Worm (Caenorhabditis elegans) whole organism, mixed stage, embryonic: Measurements from ENCODE around the gene W10G6.6.

Source experiments
- M03D4.4 ChIP-seq: sonication (generic microtip); optimal IDR thresholded peaks from 2 replicates; lab custom pipeline; 2017; ENCODE audit warnings: mild to moderate bottlenecking, missing genetic modification characterization, missing compliant biosample characterization
- bed-3 ChIP-seq: fragments of 200-800 bp; sonication (Bioruptor generic); optimal IDR thresholded peaks from 3 replicates; lab custom pipeline; 2018; ENCODE audit warnings: mild to moderate bottlenecking, missing genetic modification characterization, moderate library complexity, missing compliant biosample characterization
- blmp-1 ChIP-seq: fragments of 150-350 bp; optimal IDR thresholded peaks from 2 replicates; lab custom pipeline; 2014; ENCODE audit warnings: missing biosample characterization, missing genetic modification characterization
- ceh-39 ChIP-seq: fragments of 150-350 bp; optimal IDR thresholded peaks from 2 replicates; lab custom pipeline; 2014; ENCODE audit warnings: missing biosample characterization, missing genetic modification characterization
- ceh-43 ChIP-seq: fragments of 200-800 bp; sonication (Bioruptor generic); optimal IDR thresholded peaks from 2 replicates; lab custom pipeline; 2018; ENCODE audit warnings: mild to moderate bottlenecking, missing genetic modification characterization, moderate library complexity, missing compliant biosample characterization
- ceh-83 ChIP-seq: fragments of 200-800 bp; sonication (Bioruptor generic); optimal IDR thresholded peaks from 2 replicates; lab custom pipeline; 2018; ENCODE audit warnings: mild to moderate bottlenecking, missing genetic modification characterization, missing compliant biosample characterization
- ces-1 ChIP-seq: fragments of 150-350 bp; optimal IDR thresholded peaks from 2 replicates; lab custom pipeline; 2014; ENCODE audit warnings: missing biosample characterization, missing genetic modification reagents, missing genetic modification characterization
- cnd-1 ChIP-seq: fragments of 200-800 bp; sonication (Bioruptor generic); optimal IDR thresholded peaks from 2 replicates; lab custom pipeline; 2018; ENCODE audit warnings: mild to moderate bottlenecking, missing genetic modification characterization, missing compliant biosample characterization
- drap-1 ChIP-seq: fragments of 200-800 bp; sonication (Bioruptor generic); optimal IDR thresholded peaks from 3 replicates; lab custom pipeline; 2018; ENCODE audit warnings: mild to moderate bottlenecking, missing genetic modification characterization, missing compliant biosample characterization
- elt-3 ChIP-seq: fragments of 150-350 bp; optimal IDR thresholded peaks from 2 replicates; lab custom pipeline; 2014; ENCODE audit warnings: missing biosample characterization, missing genetic modification characterization
- flh-1 ChIP-seq: fragments of 200-800 bp; sonication (Bioruptor generic); optimal IDR thresholded peaks from 2 replicates; lab custom pipeline; 2018; ENCODE audit warnings: mild to moderate bottlenecking, missing genetic modification characterization, moderate library complexity, missing compliant biosample characterization
- ham-2 ChIP-seq: fragments of 200-800 bp; sonication (Bioruptor generic); optimal IDR thresholded peaks from 2 replicates; lab custom pipeline; 2018; ENCODE audit warnings: mild to moderate bottlenecking, missing genetic modification characterization, missing compliant biosample characterization
- lin-13 ChIP-seq: fragments of 150-350 bp; optimal IDR thresholded peaks from 2 replicates; lab custom pipeline; 2014; ENCODE audit warnings: missing biosample characterization, missing genetic modification characterization
- lin-32 ChIP-seq: fragments of 200-800 bp; sonication (Bioruptor generic); optimal IDR thresholded peaks from 2 replicates; lab custom pipeline; 2018; ENCODE audit warnings: mild to moderate bottlenecking, missing genetic modification characterization, missing compliant biosample characterization
- lsy-2 ChIP-seq: fragments of 150-350 bp; optimal IDR thresholded peaks from 2 replicates; lab custom pipeline; 2014; ENCODE audit warnings: missing biosample characterization, missing genetic modification characterization
- mep-1 ChIP-seq: fragments of 150-350 bp; optimal IDR thresholded peaks from 2 replicates; lab custom pipeline; 2017; ENCODE audit warnings: missing biosample characterization, missing genetic modification reagents, missing genetic modification characterization, inconsistent platforms
- mls-2 ChIP-seq: sonication (generic microtip); optimal IDR thresholded peaks from 2 replicates; lab custom pipeline; 2016; ENCODE audit warnings: mild to moderate bottlenecking, missing genetic modification characterization, moderate library complexity, missing compliant biosample characterization
- nhr-12 ChIP-seq: fragments of 150-350 bp; optimal IDR thresholded peaks from 2 replicates; lab custom pipeline; 2014; ENCODE audit warnings: missing biosample characterization, missing genetic modification characterization
- nhr-2 ChIP-seq: fragments of 150-350 bp; optimal IDR thresholded peaks from 2 replicates; lab custom pipeline; 2014; ENCODE audit warnings: missing biosample characterization, missing genetic modification characterization
- nhr-237 ChIP-seq: fragments of 150-350 bp; optimal IDR thresholded peaks from 2 replicates; lab custom pipeline; 2014; ENCODE audit warnings: missing biosample characterization, missing genetic modification characterization
- nhr-28 ChIP-seq: fragments of 150-350 bp; optimal IDR thresholded peaks from 2 replicates; lab custom pipeline; 2014; ENCODE audit warnings: missing biosample characterization, missing genetic modification characterization
- pha-4 ChIP-seq: fragments of 150-350 bp; optimal IDR thresholded peaks from 2 replicates; lab custom pipeline; 2018; ENCODE audit warnings: missing biosample characterization, missing genetic modification reagents, missing genetic modification characterization
- sptf-1 ChIP-seq: sonication (generic microtip); optimal IDR thresholded peaks from 2 replicates; lab custom pipeline; 2017; ENCODE audit warnings: mild to moderate bottlenecking, missing genetic modification characterization, moderate library complexity, missing compliant biosample characterization
- tbx-8 ChIP-seq: fragments of 200-800 bp; sonication (Bioruptor generic); optimal IDR thresholded peaks from 2 replicates; lab custom pipeline; 2018; ENCODE audit warnings: mild to moderate bottlenecking, missing genetic modification characterization, moderate library complexity, missing compliant biosample characterization
- unc-120 ChIP-seq: sonication (generic microtip); optimal IDR thresholded peaks from 2 replicates; lab custom pipeline; 2017; ENCODE audit warnings: missing genetic modification characterization, missing compliant biosample characterization; ENCODE audit not compliant: poor library complexity, severe bottlenecking
- unc-62 ChIP-seq: fragments of 150-350 bp; optimal IDR thresholded peaks from 2 replicates; lab custom pipeline; 2014; ENCODE audit warnings: missing biosample characterization, missing genetic modification reagents, missing genetic modification characterization
- zip-8 ChIP-seq: fragments of 150-350 bp; optimal IDR thresholded peaks from 2 replicates; lab custom pipeline; 2014; ENCODE audit warnings: missing biosample characterization, missing genetic modification characterization
- ztf-11 ChIP-seq: fragments of 150-350 bp; optimal IDR thresholded peaks from 2 replicates; lab custom pipeline; 2014; ENCODE audit warnings: missing biosample characterization, missing genetic modification characterization

The W10G6.6 gene

DNA sequence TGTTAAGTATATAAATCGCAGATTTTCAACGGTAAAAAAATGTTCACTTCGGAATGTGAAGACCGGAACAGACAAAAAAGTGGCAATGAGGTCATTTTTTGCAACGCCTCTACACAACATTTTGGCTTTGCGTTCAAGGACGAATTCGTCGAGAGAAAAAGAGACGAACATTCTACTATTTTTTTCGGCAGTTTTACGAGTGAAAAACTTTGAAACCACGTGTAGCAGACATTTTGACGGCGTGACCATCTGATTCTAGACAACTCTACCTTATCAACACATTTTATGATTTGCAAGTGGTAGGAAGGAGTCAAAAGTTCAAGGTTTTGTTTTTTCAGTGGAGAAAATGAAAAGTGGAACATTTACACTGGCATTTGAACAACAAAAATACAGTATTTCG lies 40.0 kb upstream of the W10G6.6 start:
- TF ChIP-seq M03D4.4 (tag; lab: Kevin White, UChicago) (no peak), cnd-1 (no peak), flh-1 (GFP tag; lab: Kevin White, UChicago) (no peak), mep-1 (tag; lab: Kevin White, UChicago) (no peak), mls-2 (tag; lab: Kevin White, UChicago) (no peak), lin-32 (GFP tag; lab: Kevin White, UChicago) (no peak), nhr-237 (tag; lab: Kevin White, UChicago) (no peak), tbx-8 (GFP tag; lab: Kevin White, UChicago) (no peak), bed-3 (no peak), unc-62 (GFP tag; lab: Kevin White, UChicago) (no peak)

DNA sequence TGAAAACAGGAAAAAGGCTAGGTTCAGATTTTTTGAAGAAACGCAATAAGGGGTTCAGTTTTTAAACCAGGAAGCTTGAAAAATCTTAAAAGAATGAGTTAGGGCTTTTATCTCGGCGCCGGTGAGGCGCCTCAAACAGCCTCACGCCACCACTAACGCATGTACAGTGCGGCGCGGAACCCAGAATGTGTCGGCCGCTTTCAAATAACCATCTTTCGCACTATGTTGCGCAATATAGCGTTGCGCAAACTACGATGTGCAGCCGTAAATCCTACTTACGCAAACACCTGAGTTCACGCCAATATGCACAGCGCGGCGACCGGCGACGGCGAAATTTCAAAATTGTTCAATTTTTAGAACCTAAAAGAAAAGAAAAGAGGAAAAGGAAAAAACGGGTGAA lies 39.1 kb upstream of the W10G6.6 start:
- TF ChIP-seq zip-8: peak; percentile 86
- TF ChIP-seq M03D4.4 (tag; lab: Kevin White, UChicago): no peak

DNA sequence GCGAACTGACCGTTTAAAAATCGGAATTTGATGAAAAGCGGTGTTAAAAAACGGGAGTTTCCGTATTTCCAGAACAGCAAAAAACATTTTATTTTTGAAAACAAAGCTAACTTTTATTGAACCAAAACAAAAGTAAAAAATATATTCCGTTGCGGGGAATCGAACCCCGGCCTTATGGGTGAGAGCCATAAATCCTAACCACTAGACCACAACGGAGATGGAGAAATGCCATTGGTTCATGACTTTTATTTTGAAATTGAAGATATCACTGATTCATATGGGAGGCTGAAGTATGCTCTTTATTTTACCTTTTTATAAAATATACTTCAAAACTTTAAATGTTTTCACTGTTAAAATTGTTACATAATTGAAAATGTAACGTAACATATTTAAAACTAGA lies 34.6 kb upstream of the W10G6.6 start:
- TF ChIP-seq sptf-1 (tag; lab: Kevin White, UChicago) (no peak), lin-13 (tag; lab: Kevin White, UChicago) (no peak), cnd-1 (no peak), ceh-43 (GFP tag; lab: Kevin White, UChicago) (no peak), nhr-12 (tag; lab: Kevin White, UChicago) (no peak), ceh-39 (no peak), ham-2 (GFP tag; lab: Kevin White, UChicago) (no peak), lsy-2 (no peak), tbx-8 (GFP tag; lab: Kevin White, UChicago) (no peak)

DNA sequence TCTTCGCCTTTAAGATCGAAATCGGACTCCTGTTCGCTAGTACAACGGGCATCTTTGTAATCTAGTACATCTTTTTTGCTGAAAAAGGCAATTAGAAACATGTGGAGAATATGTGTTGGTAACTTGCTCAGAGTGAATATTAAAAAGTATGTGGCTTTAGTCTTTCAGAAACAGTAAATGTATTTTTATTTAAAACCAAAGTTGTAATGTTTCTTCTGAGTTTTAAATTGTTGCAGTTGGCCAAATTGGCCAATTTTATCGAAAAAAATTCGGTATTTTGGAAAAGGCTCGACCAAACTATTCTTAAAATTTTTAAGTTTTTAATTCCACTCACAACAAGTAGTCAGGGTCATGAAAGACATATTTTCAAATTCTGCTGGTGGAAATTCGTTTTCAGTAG lies 32.5 kb upstream of the W10G6.6 start, which contains the start of gene F52E10.2:
TSS of gene F52E10.2 (minus strand) at position 101 of the 400 bp plus-strand sequence.
- TF ChIP-seq elt-3 (tag; lab: Kevin White, UChicago): no peak
- TF ChIP-seq bed-3: no peak
- TF ChIP-seq lsy-2: no peak
- no peak for TF ChIP-seq unc-62 (GFP tag; lab: Kevin White, UChicago)
- TF ChIP-seq ztf-11: no peak
- TF ChIP-seq ham-2 (GFP tag; lab: Kevin White, UChicago): no peak
- no peak for TF ChIP-seq tbx-8 (GFP tag; lab: Kevin White, UChicago)
- TF ChIP-seq, all 35 proteins: peak for 0

DNA sequence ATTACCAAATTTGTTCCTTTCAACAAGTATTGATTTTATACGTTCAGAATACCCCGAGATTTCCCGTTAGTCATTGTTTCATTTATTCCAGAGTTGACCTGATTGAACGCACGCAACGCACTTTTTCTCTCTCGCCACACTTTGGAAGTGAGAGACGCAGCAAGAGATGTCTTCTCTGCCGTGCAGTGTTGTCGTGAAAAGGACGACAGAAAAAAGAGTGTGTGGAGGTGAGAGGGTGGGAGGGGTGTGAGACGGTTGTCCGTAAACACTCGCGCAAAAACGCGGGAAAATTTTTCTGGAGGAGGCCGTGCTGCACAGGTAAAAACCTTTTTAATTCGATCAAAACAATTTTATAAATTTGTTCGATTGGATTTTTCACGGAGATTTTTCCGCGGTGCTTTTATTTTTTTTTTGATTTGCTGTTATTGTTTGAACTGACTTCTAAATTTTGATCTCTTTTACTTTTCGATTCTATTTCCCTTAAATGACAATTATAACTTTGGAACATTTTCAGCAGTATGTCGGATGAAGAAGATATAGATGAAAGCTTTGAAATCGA lies 24.8 kb upstream of the W10G6.6 start, which contains the start of gene sdc-1:
TSS of gene sdc-1 (plus strand) at position 509 of the 559 bp plus-strand sequence.
- peak; percentile 9 for TF ChIP-seq drap-1
- TF ChIP-seq pha-4 (tag; lab: Kevin White, UChicago): peak; percentile 2
- peak; percentile 16 for TF ChIP-seq sptf-1 (tag; lab: Kevin White, UChicago)
- TF ChIP-seq nhr-2 (tag; lab: Kevin White, UChicago): peak; percentile 34
- TF ChIP-seq ces-1 (GFP tag; lab: Kevin White, UChicago): peak; percentile 43
- peak; percentile 52 for TF ChIP-seq unc-120
- TF ChIP-seq unc-62 (GFP tag; lab: Kevin White, UChicago): no peak
- no peak for TF ChIP-seq ham-2 (GFP tag; lab: Kevin White, UChicago)
- TF ChIP-seq blmp-1 (tag; lab: Kevin White, UChicago): no peak
- no peak for TF ChIP-seq nhr-28

DNA sequence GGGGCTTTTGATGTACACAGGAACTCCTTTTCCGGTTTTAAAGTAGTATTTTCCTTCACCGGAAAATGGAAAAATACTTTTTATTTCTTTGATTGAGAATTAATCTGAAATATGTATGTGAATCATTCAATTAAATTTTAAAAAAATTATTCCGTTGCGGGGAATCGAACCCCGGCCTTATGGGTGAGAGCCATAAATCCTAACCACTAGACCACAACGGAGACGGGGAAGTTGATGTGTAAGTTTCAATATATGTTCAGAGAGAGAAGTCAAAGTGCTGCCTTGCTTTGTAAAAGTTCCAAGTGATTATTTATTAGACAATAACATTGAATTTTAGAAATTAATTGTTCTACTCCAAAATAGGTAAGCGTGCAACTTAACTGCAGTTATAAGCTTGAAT lies 20.6 kb upstream of the W10G6.6 start:
- TF ChIP-seq elt-3 (tag; lab: Kevin White, UChicago) (no peak), nhr-237 (tag; lab: Kevin White, UChicago) (no peak), ces-1 (GFP tag; lab: Kevin White, UChicago) (peak; percentile 7), sptf-1 (tag; lab: Kevin White, UChicago) (peak; percentile 8), ceh-83 (GFP tag; lab: Kevin White, UChicago) (peak; percentile 28), bed-3 (peak; percentile 3), unc-120 (peak; percentile 39)
